Worm (Caenorhabditis elegans) whole organism, L3 larva: ENCODE results near the gene mip-2.

Experiments used
- ama-1 ChIP-seq: fragments of 150-350 bp; optimal IDR thresholded peaks from 2 replicates; lab custom pipeline; 2018
- egl-27 ChIP-seq: sonication (generic microtip); optimal IDR thresholded peaks from 4 replicates; lab custom pipeline; 2017; ENCODE audit warnings: missing biosample characterization, missing genetic modification reagents, missing genetic modification characterization
- elt-3 ChIP-seq, 3 experiments: fragments of 150-350 bp in 1 of 3; sonication (generic microtip) in 2 of 3; optimal IDR thresholded peaks; 2 replicates in 2 of 3; 4 replicates in 1 of 3; lab custom pipeline; 2014 to 2017; ENCODE audit warnings: missing biosample characterization in 3 of 3, missing genetic modification characterization in 3 of 3
- pha-4 ChIP-seq: fragments of 150-350 bp; optimal IDR thresholded peaks from 2 replicates; lab custom pipeline; 2014; ENCODE audit warnings: missing biosample characterization, missing genetic modification reagents, missing genetic modification characterization

- TF ChIP-seq pha-4 (tag; lab: Kevin White, UChicago) (peak; percentile 83), egl-27 (tag; lab: Kevin White, UChicago) (no peak), ama-1 (lab: Kevin White, UChicago) (peak; percentile 63), elt-3 (tag; optimal IDR thresholded peaks at IDR 0.05; lab: Kevin White, UChicago) (no peak)
Measured at ce11 chrV:13655202-13655764, 16.5 kb downstream of the mip-2 start.
